Worm (Caenorhabditis elegans): ENCODE results near the gene Y81B9A.1.
"Not testable (repeated sequence)": the region's sequence is repeated elsewhere in the genome, so short reads cannot be mapped to it uniquely, and the experiment has no call there.

The Y81B9A.1 gene

ce11 chrX:9183836-9184235 is 8.4 kb upstream of the Y81B9A.1 start, which contains the start of gene Y81B9A.2:
TSS of gene Y81B9A.2 (plus strand) at chrX:9184136.
- TF ChIP-seq efl-1 (optimal IDR thresholded peaks at IDR 0.05) (no peak), efl-1 (GFP tag; optimal IDR thresholded peaks at IDR 0.05 in 1 of 2) (peak in 1 of 2 experiments; percentile 14), skn-1 (tag; optimal IDR thresholded peaks at IDR 0.05) (no peak)

ce11 chrX:9194081-9194480 is 1.8 kb downstream of the Y81B9A.1 start:
- TF ChIP-seq efl-1 (optimal IDR thresholded peaks at IDR 0.05) (no peak), efl-1 (GFP tag; optimal IDR thresholded peaks at IDR 0.05 in 1 of 2) (peak in 1 of 2 experiments; percentile 16), lsy-2 (tag; optimal IDR thresholded peaks at IDR 0.05) (no peak)

ce11 chrX:9195375-9196098 is 3.3 kb downstream of the Y81B9A.1 start:
- TF ChIP-seq irx-1 (tag; optimal IDR thresholded peaks at IDR 0.05) (no peak), fkh-4 (tag; optimal IDR thresholded peaks at IDR 0.05; ENCODE audit: borderline replicate concordance) (no peak), mdl-1 (tag; optimal IDR thresholded peaks at IDR 0.05) (no peak), unc-86 (tag; optimal IDR thresholded peaks at IDR 0.05) (no peak), efl-1 (optimal IDR thresholded peaks at IDR 0.05) (no peak), efl-1 (GFP tag; optimal IDR thresholded peaks at IDR 0.05 in 1 of 2) (peak in 1 of 2 experiments; percentile 55), ama-1 (optimal IDR thresholded peaks at IDR 0.05) (no peak)

- TF ChIP-seq ceh-88 (GFP tag; IDR thresholded peaks at IDR 0.05); nhr-11 (tag; optimal IDR thresholded peaks at IDR 0.05); egl-13 (tag; optimal IDR thresholded peaks at IDR 0.05): not testable (repeated sequence)
Measured at ce11 chrX:9203468-9203867, 11.2 kb downstream of the Y81B9A.1 start, which contains the start of gene crb-3. TSS of gene crb-3 (plus strand) at chrX:9203768.

- TF ChIP-seq blmp-1 (tag; optimal IDR thresholded peaks at IDR 0.05) (peak; percentile 80), fos-1 (tag; optimal IDR thresholded peaks at IDR 0.05) (no peak), nhr-85 (tag) (peak; percentile 55), lin-35 (GFP tag; optimal IDR thresholded peaks at IDR 0.05) (no peak), aly-2 (tag; optimal IDR thresholded peaks at IDR 0.05) (no peak), lin-14 (GFP tag; optimal IDR thresholded peaks at IDR 0.05) (peak; percentile 17)
Measured at ce11 chrX:9204986-9205385, 12.7 kb downstream of the Y81B9A.1 start.

ce11 chrX:9206731-9207130 is 14.5 kb downstream of the Y81B9A.1 start:
- TF ChIP-seq nhr-85 (tag) (no peak), ztf-11 (tag; optimal IDR thresholded peaks at IDR 0.05) (no peak), hlh-17 (GFP tag; optimal IDR thresholded peaks at IDR 0.05; ENCODE audit: borderline replicate concordance) (no peak), blmp-1 (tag; optimal IDR thresholded peaks at IDR 0.05) (peak; percentile 8), pax-3 (tag; optimal IDR thresholded peaks at IDR 0.05) (no peak), C34B4.2 (tag; optimal IDR thresholded peaks at IDR 0.05) (no peak)

ce11 chrX:9208492-9208891 is 16.2 kb downstream of the Y81B9A.1 start:
- TF ChIP-seq lin-39 (tag; optimal IDR thresholded peaks at IDR 0.05) (no peak), vab-15 (tag; optimal IDR thresholded peaks at IDR 0.05) (no peak), unc-86 (tag; optimal IDR thresholded peaks at IDR 0.05) (no peak)

- TF ChIP-seq lir-3 (tag; optimal IDR thresholded peaks at IDR 0.05; ENCODE audit: poor library complexity): no peak
- no peak for TF ChIP-seq dsc-1 (tag; optimal IDR thresholded peaks at IDR 0.05)
- no peak for TF ChIP-seq pag-3 (tag; optimal IDR thresholded peaks at IDR 0.05; ENCODE audit: borderline replicate concordance, insufficient read depth)
- no peak for TF ChIP-seq aly-2 (tag; optimal IDR thresholded peaks at IDR 0.05)
- TF ChIP-seq nhr-77 (tag; optimal IDR thresholded peaks at IDR 0.05): no peak
- TF ChIP-seq F16B12.6 (tag; optimal IDR thresholded peaks at IDR 0.05): no peak
- TF ChIP-seq nhr-85 (tag): no peak
- TF ChIP-seq lin-35 (GFP tag; optimal IDR thresholded peaks at IDR 0.05): no peak
- no peak for TF ChIP-seq nhr-20 (tag; optimal IDR thresholded peaks at IDR 0.05)
- no peak for TF ChIP-seq ces-1 (GFP tag; optimal IDR thresholded peaks at IDR 0.05)
- TF ChIP-seq C34B4.2 (tag; optimal IDR thresholded peaks at IDR 0.05): no peak
Measured at ce11 chrX:9208933-9209332, 16.7 kb downstream of the Y81B9A.1 start.

Data from whole organism, L1 larva.